Fruit fly (Drosophila melanogaster) whole organism, adult: ENCODE measurements around the gene CG18649.

ENCODE experiments used
- CG11617 ChIP-seq: fragments of 200-800 bp; sonication (Bioruptor generic); optimal IDR thresholded peaks from 2 replicates; lab custom pipeline; 2017; ENCODE audit warnings: mild to moderate bottlenecking, missing biosample characterization, missing genetic modification reagents, missing genetic modification characterization
- CG12768 ChIP-seq: fragments of 200-800 bp; sonication (Bioruptor generic); optimal IDR thresholded peaks from 2 replicates; lab custom pipeline; 2017; ENCODE audit warnings: missing biosample characterization, missing genetic modification characterization, mild to moderate bottlenecking, moderate library complexity, missing genetic modification reagents
- CG1620 ChIP-seq: fragments of 200-800 bp; sonication (Bioruptor generic); optimal IDR thresholded peaks from 2 replicates; lab custom pipeline; 2016; ENCODE audit warnings: missing biosample characterization, missing genetic modification characterization
- CG7045 ChIP-seq: fragments of 200-800 bp; sonication (Bioruptor generic); optimal IDR thresholded peaks from 2 replicates; lab custom pipeline; 2017; ENCODE audit warnings: missing biosample characterization, mild to moderate bottlenecking, missing genetic modification characterization
- CG7101 ChIP-seq: fragments of 200-800 bp; sonication (Bioruptor generic); optimal IDR thresholded peaks from 2 replicates; lab custom pipeline; 2018; ENCODE audit warnings: missing biosample characterization, mild to moderate bottlenecking, missing genetic modification characterization, moderate library complexity
- Crg-1 ChIP-seq: fragments of 200-800 bp; sonication (Bioruptor generic); optimal IDR thresholded peaks from 2 replicates; lab custom pipeline; 2016; ENCODE audit warnings: missing biosample characterization, missing genetic modification characterization
- Mnt ChIP-seq: fragments of 200-800 bp; sonication (Bioruptor generic); optimal IDR thresholded peaks from 2 replicates; lab custom pipeline; 2016; ENCODE audit warnings: missing biosample characterization, mild to moderate bottlenecking, missing genetic modification characterization
- bab1 ChIP-seq: fragments of 200-800 bp; sonication (Bioruptor generic); optimal IDR thresholded peaks from 3 replicates; lab custom pipeline; 2019; ENCODE audit warnings: missing biosample characterization, mild to moderate bottlenecking, missing genetic modification characterization, moderate library complexity
- cic ChIP-seq: fragments of 200-800 bp; sonication (Bioruptor generic); optimal IDR thresholded peaks from 2 replicates; lab custom pipeline; 2017; ENCODE audit warnings: missing biosample characterization, mild to moderate bottlenecking, missing genetic modification characterization, moderate library complexity
- cnc ChIP-seq, 2 experiments: fragments of >200 bp; optimal IDR thresholded peaks; 2 replicates each; lab custom pipeline; 2017
- ovo ChIP-seq: fragments of 200-800 bp; sonication (Bioruptor generic); optimal IDR thresholded peaks from 2 replicates; lab custom pipeline; 2016; ENCODE audit warnings: missing biosample characterization, missing genetic modification characterization
- tj ChIP-seq: fragments of 200-800 bp; sonication (Bioruptor generic); optimal IDR thresholded peaks from 3 replicates; lab custom pipeline; 2017; ENCODE audit warnings: missing biosample characterization, mild to moderate bottlenecking, missing genetic modification characterization, moderate library complexity
- toe ChIP-seq: fragments of 200-800 bp; sonication (Bioruptor generic); optimal IDR thresholded peaks from 2 replicates; lab custom pipeline; 2016; ENCODE audit warnings: missing biosample characterization, missing genetic modification characterization

DNA sequence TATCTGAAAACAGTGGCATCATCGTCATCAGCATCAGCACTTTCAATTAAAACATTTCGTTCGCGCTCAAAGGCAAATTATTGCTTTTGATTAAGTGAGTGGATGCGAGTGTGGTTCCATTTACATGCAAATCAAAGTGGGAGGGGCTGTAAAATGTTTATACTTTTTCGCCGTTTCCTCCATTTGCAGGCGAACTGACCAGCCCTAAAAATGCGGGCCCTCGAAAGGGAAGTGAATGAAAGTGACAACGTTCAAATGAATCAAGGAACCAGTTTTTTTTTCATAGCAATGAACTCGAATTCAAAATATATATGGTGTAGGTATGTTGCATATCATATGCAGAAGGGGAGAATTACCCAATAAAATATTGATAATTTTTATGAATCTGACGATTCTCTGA is 43.3 kb downstream of the CG18649 start:
- TF ChIP-seq Crg-1 (GFP tag; lab: Kevin White, UChicago) (no peak), Mnt (no peak), bab1 (GFP tag; lab: Kevin White, UChicago) (no peak), CG12768 (GFP tag; lab: Kevin White, UChicago) (no peak), toe (GFP tag; lab: Kevin White, UChicago) (no peak), tj (GFP tag; lab: Kevin White, UChicago) (no peak), ovo (GFP tag; lab: Kevin White, UChicago) (no peak), CG11617 (GFP tag; lab: Kevin White, UChicago) (no peak), CG1620 (GFP tag; lab: Kevin White, UChicago) (no peak), CG7045 (GFP tag; lab: Kevin White, UChicago) (no peak), CG7101 (tag; lab: Kevin White, UChicago) (no peak), cic (GFP tag; lab: Kevin White, UChicago) (no peak), cnc (optimal IDR thresholded peaks at IDR 0.05; lab: Kevin White, UChicago) (no peak)
